Fruit fly (Drosophila melanogaster) whole organism, embryonic: ENCODE data around the gene Rh2.

Experiments used
- Atf6 ChIP-seq: fragments of 200-800 bp; sonication (Bioruptor generic); IDR thresholded peaks from 2 replicates; pipeline ENCODE4 v1.3.6; 2022; ENCODE audit warnings: missing biosample characterization, missing genetic modification characterization
- Awh ChIP-seq: fragments of 200-800 bp; sonication (Bioruptor generic); IDR thresholded peaks from 2 replicates; pipeline ENCODE4, ENCODE4 v1.3.6; 2022; ENCODE audit warnings: missing biosample characterization, missing genetic modification characterization
- BEAF-32 ChIP-seq: fragments of 200-800 bp; sonication (Bioruptor generic); optimal IDR thresholded peaks from 3 replicates; lab custom pipeline; 2017; ENCODE audit warnings: missing biosample characterization, missing genetic modification characterization, mild to moderate bottlenecking, moderate library complexity, missing genetic modification reagents
- Blimp-1 ChIP-seq: fragments of 200-800 bp; sonication (Bioruptor generic); optimal IDR thresholded peaks from 3 replicates; lab custom pipeline; 2018; ENCODE audit warnings: missing biosample characterization, missing genetic modification characterization, mild to moderate bottlenecking, moderate library complexity, missing genetic modification reagents
- CG10321 ChIP-seq: fragments of 200-800 bp; sonication (Bioruptor generic); IDR thresholded peaks from 2 replicates; pipeline ENCODE4 v1.3.6; 2022; ENCODE audit warnings: missing biosample characterization, missing genetic modification characterization
- CG10565 ChIP-seq: fragments of 200-800 bp; sonication (Bioruptor generic); optimal IDR thresholded peaks from 3 replicates; lab custom pipeline; 2016; ENCODE audit warnings: missing biosample characterization, mild to moderate bottlenecking, missing genetic modification characterization
- CG11560 ChIP-seq: fragments of 200-800 bp; sonication (Bioruptor generic); IDR thresholded peaks from 3 replicates; pipeline ENCODE4 v1.3.6; 2022; ENCODE audit warnings: missing biosample characterization, missing genetic modification characterization
- CG12219 ChIP-seq: fragments of 200-800 bp; sonication (Bioruptor generic); optimal IDR thresholded peaks from 3 replicates; lab custom pipeline; 2018; ENCODE audit warnings: missing biosample characterization, mild to moderate bottlenecking, missing genetic modification characterization
- CG12236 ChIP-seq: fragments of 200-800 bp; sonication (Bioruptor generic); optimal IDR thresholded peaks from 2 replicates; lab custom pipeline; 2016; ENCODE audit warnings: missing biosample characterization, missing genetic modification characterization
- CG13287 ChIP-seq: fragments of 200-800 bp; sonication (Bioruptor generic); IDR thresholded peaks from 2 replicates; pipeline ENCODE4 v1.3.6; 2022; ENCODE audit warnings: missing biosample characterization, missing genetic modification characterization; ENCODE audit not compliant: partially characterized antibody
- CG14710 ChIP-seq: fragments of 200-800 bp; sonication (Bioruptor generic); optimal IDR thresholded peaks from 3 replicates; lab custom pipeline; 2019; ENCODE audit warnings: missing biosample characterization, mild to moderate bottlenecking, missing genetic modification characterization, moderate library complexity
- CG17385 ChIP-seq: fragments of 200-800 bp; sonication (Bioruptor generic); optimal IDR thresholded peaks from 3 replicates; lab custom pipeline; 2018; ENCODE audit warnings: missing biosample characterization, mild to moderate bottlenecking, missing genetic modification characterization
- CG1832 ChIP-seq: fragments of 200-800 bp; sonication (Bioruptor generic); optimal IDR thresholded peaks from 2 replicates; lab custom pipeline; 2017; ENCODE audit warnings: missing biosample characterization, mild to moderate bottlenecking, missing genetic modification characterization, inconsistent platforms
- CG30020 ChIP-seq: fragments of 200-800 bp; optimal IDR thresholded peaks from 2 replicates; lab custom pipeline; 2019; ENCODE audit warnings: missing biosample characterization, mild to moderate bottlenecking, missing genetic modification characterization, moderate library complexity
- CG31388 ChIP-seq: fragments of 200-800 bp; sonication (Bioruptor generic); optimal IDR thresholded peaks from 2 replicates; lab custom pipeline; 2016; ENCODE audit warnings: missing biosample characterization, missing genetic modification characterization
- CG9609 ChIP-seq: fragments of 200-800 bp; sonication (Bioruptor generic); optimal IDR thresholded peaks from 3 replicates; lab custom pipeline; 2016; ENCODE audit warnings: missing biosample characterization, missing genetic modification characterization
- CG9727 ChIP-seq: fragments of 200-800 bp; sonication (Bioruptor generic); optimal IDR thresholded peaks from 3 replicates; lab custom pipeline; 2017; ENCODE audit warnings: missing biosample characterization, mild to moderate bottlenecking, missing genetic modification characterization
- CHES-1-like ChIP-seq: fragments of 200-800 bp; sonication (Bioruptor generic); optimal IDR thresholded peaks from 2 replicates; lab custom pipeline; 2016; ENCODE audit warnings: missing biosample characterization, missing genetic modification characterization
- CTCF ChIP-seq: fragments of 200-800 bp; sonication (Bioruptor generic); optimal IDR thresholded peaks from 2 replicates; lab custom pipeline; 2017; ENCODE audit warnings: missing biosample characterization, mild to moderate bottlenecking, missing genetic modification characterization, moderate library complexity
- Dp ChIP-seq: fragments of 200-800 bp; sonication (Bioruptor generic); optimal IDR thresholded peaks from 2 replicates; lab custom pipeline; 2018; ENCODE audit warnings: missing biosample characterization, mild to moderate bottlenecking, missing genetic modification characterization, moderate library complexity
- HLH4C ChIP-seq: fragments of 200-800 bp; sonication (Bioruptor generic); IDR thresholded peaks from 3 replicates; pipeline ENCODE4 v1.3.6; 2022; ENCODE audit warnings: missing biosample characterization, missing genetic modification characterization; ENCODE audit not compliant: partially characterized antibody
- Opbp ChIP-seq: fragments of 200-800 bp; sonication (Bioruptor generic); IDR thresholded peaks from 3 replicates; pipeline ENCODE4 v1.3.6; 2022; ENCODE audit warnings: missing biosample characterization, missing genetic modification characterization; ENCODE audit not compliant: partially characterized antibody
- PHDP ChIP-seq: fragments of 200-800 bp; sonication (Bioruptor generic); optimal IDR thresholded peaks from 3 replicates; lab custom pipeline; 2018; ENCODE audit warnings: missing biosample characterization, mild to moderate bottlenecking, missing genetic modification characterization, moderate library complexity
- Six4 ChIP-seq: fragments of 200-800 bp; sonication (Bioruptor generic); optimal IDR thresholded peaks from 2 replicates; lab custom pipeline; 2016; ENCODE audit warnings: missing biosample characterization, missing genetic modification characterization
- Tbp ChIP-seq: fragments of >200 bp; optimal IDR thresholded peaks from 2 replicates; lab custom pipeline; 2018; ENCODE audit warnings: missing biosample characterization, missing genetic modification characterization
- Trl ChIP-seq, 3 experiments: fragments of >200 bp in 2 of 3; fragments of 200-800 bp in 1 of 3; sonication (Bioruptor generic) in 1 of 3; optimal IDR thresholded peaks; 2 replicates in 1 of 3; 3 replicates in 2 of 3; lab custom pipeline; 2016 to 2017; ENCODE audit warnings: missing biosample characterization in 1 of 3, missing genetic modification characterization in 1 of 3
- YL-1 ChIP-seq: fragments of 200-800 bp; sonication (Bioruptor generic); optimal IDR thresholded peaks from 3 replicates; lab custom pipeline; 2017; ENCODE audit warnings: missing biosample characterization, mild to moderate bottlenecking, missing genetic modification characterization
- ac ChIP-seq: fragments of 200-800 bp; sonication (Bioruptor generic); optimal IDR thresholded peaks from 3 replicates; lab custom pipeline; 2017; ENCODE audit warnings: missing biosample characterization, mild to moderate bottlenecking, missing genetic modification characterization
- fd102C ChIP-seq: fragments of 200-800 bp; sonication (Bioruptor generic); optimal IDR thresholded peaks from 2 replicates; lab custom pipeline; 2018; ENCODE audit warnings: missing biosample characterization, mild to moderate bottlenecking, missing genetic modification characterization, moderate library complexity
- gem ChIP-seq: fragments of 200-800 bp; sonication (Bioruptor generic); optimal IDR thresholded peaks from 2 replicates; lab custom pipeline; 2019; ENCODE audit warnings: missing biosample characterization, mild to moderate bottlenecking, missing genetic modification characterization, moderate library complexity
- gro ChIP-seq: fragments of 200-800 bp; sonication (Bioruptor generic); optimal IDR thresholded peaks from 2 replicates; lab custom pipeline; 2016; ENCODE audit warnings: missing biosample characterization, missing genetic modification characterization
- klu ChIP-seq: fragments of 200-800 bp; sonication (Bioruptor generic); IDR thresholded peaks from 2 replicates; pipeline ENCODE4 v1.3.6; 2022; ENCODE audit warnings: missing biosample characterization, missing genetic modification characterization
- kni ChIP-seq: fragments of 200-800 bp; sonication (Bioruptor generic); optimal IDR thresholded peaks from 3 replicates; lab custom pipeline; 2017; ENCODE audit warnings: mild to moderate bottlenecking, missing biosample characterization, missing genetic modification reagents, missing genetic modification characterization
- maf-S ChIP-seq: fragments of 200-800 bp; sonication (Bioruptor generic); optimal IDR thresholded peaks from 2 replicates; lab custom pipeline; 2016; ENCODE audit warnings: missing biosample characterization, missing genetic modification characterization
- pan ChIP-seq, 4 experiments: fragments of >200 bp in 3 of 4; fragments of 200-800 bp in 1 of 4; sonication (Bioruptor generic) in 1 of 4; optimal IDR thresholded peaks in 3 of 4; IDR thresholded peaks in 1 of 4; 2 replicates each; pipeline versions ENCODE4 v1.3.6 to Lab custom; 2017 to 2022; ENCODE audit warnings: missing biosample characterization in 2 of 4, missing genetic modification characterization in 2 of 4, mixed read lengths in 1 of 4
- pnt ChIP-seq: fragments of 200-800 bp; sonication (Bioruptor generic); optimal IDR thresholded peaks from 3 replicates; lab custom pipeline; 2016; ENCODE audit warnings: missing biosample characterization, missing genetic modification characterization
- prd ChIP-seq, 3 experiments: fragments of >200 bp in 2 of 3; fragments of 200-800 bp in 1 of 3; sonication (Bioruptor generic) in 1 of 3; optimal IDR thresholded peaks in 2 of 3; IDR thresholded peaks in 1 of 3; 2 replicates in 2 of 3; 3 replicates in 1 of 3; pipeline versions ENCODE4 v1.3.6 to Lab custom; 2017 to 2022; ENCODE audit warnings: missing biosample characterization in 1 of 3, missing genetic modification characterization in 1 of 3
- row ChIP-seq: fragments of 200-800 bp; sonication (Bioruptor generic); IDR thresholded peaks from 3 replicates; pipeline ENCODE4 v1.3.6; 2022; ENCODE audit warnings: missing biosample characterization, missing genetic modification characterization
- salm ChIP-seq: fragments of 200-800 bp; sonication (Bioruptor generic); optimal IDR thresholded peaks from 2 replicates; lab custom pipeline; 2018; ENCODE audit warnings: missing biosample characterization, mild to moderate bottlenecking, missing genetic modification characterization
- sc ChIP-seq, 3 experiments: fragments of >200 bp in 2 of 3; fragments of 200-800 bp in 1 of 3; sonication (Bioruptor generic) in 1 of 3; optimal IDR thresholded peaks; 2 replicates in 2 of 3; 3 replicates in 1 of 3; lab custom pipeline; 2017; ENCODE audit warnings: mild to moderate bottlenecking in 1 of 3, missing biosample characterization in 1 of 3, missing genetic modification characterization in 1 of 3, missing genetic modification reagents in 1 of 3
- sens ChIP-seq: fragments of 200-800 bp; sonication (Bioruptor generic); peaks from one replicate; lab custom pipeline; 2016; ENCODE audit warnings: missing biosample characterization, missing genetic modification characterization
- sens-2 ChIP-seq: fragments of 200-800 bp; sonication (Bioruptor generic); IDR thresholded peaks from 2 replicates; pipeline ENCODE4 v1.3.6; 2022; ENCODE audit warnings: missing biosample characterization, missing genetic modification characterization
- shn ChIP-seq: fragments of 200-800 bp; sonication (Bioruptor generic); optimal IDR thresholded peaks from 3 replicates; lab custom pipeline; 2016; ENCODE audit warnings: missing biosample characterization, missing genetic modification characterization
- unc-4 ChIP-seq: fragments of 200-800 bp; sonication (Bioruptor generic); IDR thresholded peaks from 2 replicates; pipeline ENCODE4 v1.3.6; 2022; ENCODE audit warnings: missing biosample characterization, missing genetic modification characterization; ENCODE audit not compliant: partially characterized antibody
- yki ChIP-seq: fragments of >200 bp; optimal IDR thresholded peaks from 3 replicates; lab custom pipeline; 2018
- z ChIP-seq: fragments of 200-800 bp; sonication (Bioruptor generic); IDR thresholded peaks from 3 replicates; pipeline ENCODE4 v1.3.6; 2022; ENCODE audit warnings: missing biosample characterization, missing genetic modification characterization
- zen ChIP-seq: fragments of 200-800 bp; sonication (Bioruptor generic); optimal IDR thresholded peaks from 3 replicates; lab custom pipeline; 2018; ENCODE audit warnings: missing biosample characterization, mild to moderate bottlenecking, missing genetic modification characterization, moderate library complexity
- zf30C ChIP-seq: fragments of 200-800 bp; sonication (Bioruptor generic); optimal IDR thresholded peaks from 3 replicates; lab custom pipeline; 2018; ENCODE audit warnings: missing biosample characterization, mild to moderate bottlenecking, missing genetic modification characterization
- zfh1 ChIP-seq: fragments of 200-800 bp; sonication (Bioruptor generic); IDR thresholded peaks from 3 replicates; pipeline ENCODE4 v1.3.6; 2022; ENCODE audit warnings: missing biosample characterization, missing genetic modification characterization

Gene Rh2

DNA sequence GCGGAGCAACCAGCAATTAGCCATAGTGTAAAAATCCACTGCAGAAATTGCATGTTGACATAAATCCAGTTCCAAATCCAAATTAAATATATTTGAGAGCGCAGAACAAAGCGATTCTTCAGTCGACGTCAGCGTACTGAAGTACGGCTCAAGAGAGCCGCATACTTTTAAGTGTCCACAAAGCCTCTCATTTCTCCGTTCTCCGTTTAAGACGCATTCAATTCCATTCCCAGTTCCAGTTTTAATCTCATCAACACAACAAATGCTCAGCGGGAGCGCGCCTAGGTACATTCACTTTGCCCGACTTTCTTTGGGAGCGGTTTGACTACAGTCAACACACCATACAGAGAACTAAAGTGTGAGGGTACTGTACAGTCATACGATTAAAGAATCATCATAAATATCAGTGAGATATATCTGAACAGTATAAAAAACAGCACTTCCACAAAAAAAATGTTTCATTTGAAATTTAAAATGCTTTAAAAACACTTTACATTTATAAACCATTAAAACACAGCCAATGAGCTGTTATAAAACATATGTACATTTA lies 13.6 kb downstream of the Rh2 start, which contains the start of gene Sgsh:
TSS of gene Sgsh (minus strand) at position 141 of the 550 bp plus-strand sequence.
- TF ChIP-seq CG9609 (GFP tag; lab: Kevin White, UChicago), result no peak
- no peak for TF ChIP-seq CG1832 (GFP tag; lab: Kevin White, UChicago)
- no peak for TF ChIP-seq CHES-1-like (GFP tag; lab: Kevin White, UChicago)
- no peak for TF ChIP-seq Awh (GFP tag; lab: Robert Waterston, UW)
- TF ChIP-seq Blimp-1, result no peak
- TF ChIP-seq CG14710 (tag; lab: Kevin White, UChicago), result no peak
- no peak for TF ChIP-seq CG10321 (GFP tag; lab: Robert Waterston, UW)
- no peak for TF ChIP-seq CG12219
- TF ChIP-seq Tbp (GFP tag; lab: Kevin White, UChicago), result no peak
- no peak for TF ChIP-seq ac (GFP tag; lab: Kevin White, UChicago)
- TF ChIP-seq CG13287, result no peak
- no peak for TF ChIP-seq klu (GFP tag; lab: Robert Waterston, UW)
- TF ChIP-seq z (GFP tag; lab: Robert Waterston, UW), result 0 out of 3 replicates have a peak, but pooled peaks have one; percentile 30
- TF ChIP-seq sens (GFP tag; lab: Kevin White, UChicago), result peak; percentile 54
- TF ChIP-seq zen (tag; lab: Kevin White, UChicago), result peak; percentile 21
- TF ChIP-seq maf-S, result no peak
- TF ChIP-seq BEAF-32 (GFP tag; lab: Kevin White, UChicago), result no peak
- TF ChIP-seq kni (GFP tag; lab: Kevin White, UChicago), result peak; percentile 82
- TF ChIP-seq YL-1 (GFP tag; lab: Kevin White, UChicago), result no peak
- no peak for TF ChIP-seq sc (optimal IDR thresholded peaks at IDR 0.05; lab: Kevin White, UChicago)
- no peak for TF ChIP-seq sc (GFP tag; optimal IDR thresholded peaks at IDR 0.05; lab: Kevin White, UChicago)
- TF ChIP-seq PHDP (tag; lab: Kevin White, UChicago), result no peak
- TF ChIP-seq gem, result peak; percentile 1
- no peak for TF ChIP-seq CG12236 (GFP tag; lab: Kevin White, UChicago)
- TF ChIP-seq CG31388 (GFP tag; lab: Kevin White, UChicago), result no peak
- TF ChIP-seq CTCF (GFP tag; lab: Kevin White, UChicago), result no peak
- no peak for TF ChIP-seq Dp
- no peak for TF ChIP-seq pnt (GFP tag; lab: Kevin White, UChicago)
- TF ChIP-seq HLH4C, result no peak
- TF ChIP-seq prd (optimal IDR thresholded peaks at IDR 0.05; lab: Kevin White, UChicago), result no peak
- TF ChIP-seq prd (GFP tag; IDR thresholded peaks at IDR 0.05; lab: Robert Waterston, UW), result 0 out of 3 replicates have a peak, but pooled peaks have one; percentile 5
- no peak for TF ChIP-seq yki (lab: Kevin White, UChicago)
- TF ChIP-seq CG9727 (GFP tag; lab: Kevin White, UChicago), result no peak
- no peak for TF ChIP-seq salm (tag; lab: Kevin White, UChicago)
- TF ChIP-seq CG10565 (GFP tag; lab: Kevin White, UChicago), result no peak
- no peak for TF ChIP-seq fd102C
- no peak for TF ChIP-seq pan (optimal IDR thresholded peaks at IDR 0.05; lab: Kevin White, UChicago)
- no peak for TF ChIP-seq pan (GFP tag; optimal IDR thresholded peaks at IDR 0.05 in 1 of 2, IDR thresholded peaks at IDR 0.05 in 1 of 2)
- no peak for TF ChIP-seq Six4 (GFP tag; lab: Kevin White, UChicago)
- peak in 1 of 2 experiments; percentile 54 for TF ChIP-seq Trl (optimal IDR thresholded peaks at IDR 0.05; lab: Kevin White, UChicago)
- TF ChIP-seq Trl (GFP tag; optimal IDR thresholded peaks at IDR 0.05; lab: Kevin White, UChicago), result no peak
- TF ChIP-seq unc-4 (GFP tag; lab: Robert Waterston, UW), result no peak
- peak; percentile 30; the same call in 2 of the 3 replicates for TF ChIP-seq row
- no peak for TF ChIP-seq CG11560
- TF ChIP-seq CG30020, result no peak
- TF ChIP-seq CG17385 (GFP tag; lab: Kevin White, UChicago), result no peak
- TF ChIP-seq sens-2 (GFP tag; lab: Robert Waterston, UW), result no peak
- TF ChIP-seq shn (GFP tag; lab: Kevin White, UChicago), result no peak
- TF ChIP-seq Opbp (GFP tag; lab: Robert Waterston, UW), result no peak
- TF ChIP-seq Atf6 (GFP tag; lab: Robert Waterston, UW), result no peak
- no peak for TF ChIP-seq gro (GFP tag; lab: Kevin White, UChicago)
- no peak for TF ChIP-seq zf30C (GFP tag; lab: Kevin White, UChicago)
- TF ChIP-seq zfh1 (GFP tag; lab: Robert Waterston, UW), result no peak
